Fruit fly (Drosophila melanogaster): ENCODE data around the gene CG9919.
A peak's percentile ranks its signal among the peaks of the same experiment; 100 is the strongest.

CG9919 gene

dm6 chrX:16321037-16321436, 9.5 kb downstream of the CG9919 start:
- TF ChIP-seq CG6163 (GFP tag; IDR thresholded peaks at IDR 0.05) = no peak
- TF ChIP-seq CG11902 (GFP tag; optimal IDR thresholded peaks at IDR 0.05) = no peak
- TF ChIP-seq CG6276 (GFP tag; optimal IDR thresholded peaks at IDR 0.05) = no peak

- TF ChIP-seq eg (GFP tag; IDR thresholded peaks at IDR 0.05) (no peak; the same call in 2 of the 3 replicates), Eip75B (GFP tag; optimal IDR thresholded peaks at IDR 0.05) (no peak), Lpt (GFP tag; optimal IDR thresholded peaks at IDR 0.05) (peak; percentile 2), cyc (GFP tag; optimal IDR thresholded peaks at IDR 0.05) (peak; percentile 11), CG6854 (GFP tag; optimal IDR thresholded peaks at IDR 0.05) (peak; percentile 12), CG8319 (GFP tag; optimal IDR thresholded peaks at IDR 0.05) (no peak), CG11294 (GFP tag; IDR thresholded peaks at IDR 0.05) (peak; percentile 22; the same call in 1 of the 2 replicates), CG1621 (tag; optimal IDR thresholded peaks at IDR 0.05) (peak; percentile 52), CG15336 (GFP tag; IDR thresholded peaks at IDR 0.05) (peak; percentile 16), Sox14 (GFP tag; optimal IDR thresholded peaks at IDR 0.05) (peak; percentile 17), Eip78C (GFP tag) (peak; percentile 76), dsx (GFP tag; optimal IDR thresholded peaks at IDR 0.05; ENCODE audit: poor library complexity, severe bottlenecking) (no peak), achi (GFP tag; optimal IDR thresholded peaks at IDR 0.05) (peak; percentile 27), CG10669 (GFP tag; optimal IDR thresholded peaks at IDR 0.05) (no peak), topi (GFP tag; optimal IDR thresholded peaks at IDR 0.05) (peak; percentile 32), Sox15 (GFP tag; optimal IDR thresholded peaks at IDR 0.05) (peak; percentile 20), CG6808 (GFP tag; optimal IDR thresholded peaks at IDR 0.05) (peak; percentile 33), CG6163 (GFP tag; IDR thresholded peaks at IDR 0.05) (peak; percentile 64; the same call in 1 of the 3 replicates), esn (GFP tag; optimal IDR thresholded peaks at IDR 0.05) (no peak), CG11902 (GFP tag; optimal IDR thresholded peaks at IDR 0.05) (peak; percentile 13), CG32006 (GFP tag; optimal IDR thresholded peaks at IDR 0.05) (no peak), lz (GFP tag; optimal IDR thresholded peaks at IDR 0.05) (peak; percentile 43), Smox (GFP tag; optimal IDR thresholded peaks at IDR 0.05) (no peak), Eip93F (GFP tag; optimal IDR thresholded peaks at IDR 0.05) (no peak), vri (GFP tag; optimal IDR thresholded peaks at IDR 0.05) (peak; percentile 88)
Measured at dm6 chrX:16320197-16320921, 10.2 kb downstream of the CG9919 start, which contains the start of gene Cyp1. Gene Cyp1, minus strand, starts transcription at chrX:16320370.

dm6 chrX:16319558-16319924, 11.0 kb downstream of the CG9919 start:
- TF ChIP-seq Eip78C (GFP tag) (no peak), ss (GFP tag; optimal IDR thresholded peaks at IDR 0.05) (no peak), Gug (GFP tag; IDR thresholded peaks at IDR 0.05) (no peak), vri (GFP tag; optimal IDR thresholded peaks at IDR 0.05) (no peak), salr (GFP tag; optimal IDR thresholded peaks at IDR 0.05) (no peak), Hr39 (GFP tag; optimal IDR thresholded peaks at IDR 0.05) (no peak), CG31627 (GFP tag; optimal IDR thresholded peaks at IDR 0.05) (no peak), achi (GFP tag; optimal IDR thresholded peaks at IDR 0.05) (no peak), esn (GFP tag; optimal IDR thresholded peaks at IDR 0.05) (no peak), CG1621 (tag; optimal IDR thresholded peaks at IDR 0.05) (no peak), CG32006 (GFP tag; optimal IDR thresholded peaks at IDR 0.05) (no peak), CG15336 (GFP tag; IDR thresholded peaks at IDR 0.05) (no peak), Sox14 (GFP tag; optimal IDR thresholded peaks at IDR 0.05) (no peak), Lpt (GFP tag; optimal IDR thresholded peaks at IDR 0.05) (no peak), CG9139 (GFP tag; optimal IDR thresholded peaks at IDR 0.05) (no peak), Ets96B (tag; optimal IDR thresholded peaks at IDR 0.05) (no peak), Hr4 (GFP tag; optimal IDR thresholded peaks at IDR 0.05) (no peak)
